Fruit fly (Drosophila melanogaster) whole organism, embryonic: ENCODE data around the gene CG16904.

Experiments used
- Bteb2 ChIP-seq: fragments of 200-800 bp; sonication (Bioruptor generic); optimal IDR thresholded peaks from 2 replicates; lab custom pipeline; 2016; ENCODE audit warnings: missing biosample characterization, missing genetic modification characterization
- CG1024 ChIP-seq: fragments of 200-800 bp; sonication (Bioruptor generic); IDR thresholded peaks from 2 replicates; pipeline ENCODE4 v1.3.6; 2022; ENCODE audit warnings: missing biosample characterization, missing genetic modification characterization
- CG10565 ChIP-seq: fragments of 200-800 bp; sonication (Bioruptor generic); optimal IDR thresholded peaks from 3 replicates; lab custom pipeline; 2016; ENCODE audit warnings: missing biosample characterization, mild to moderate bottlenecking, missing genetic modification characterization
- CG10654 ChIP-seq: fragments of 200-800 bp; sonication (Bioruptor generic); optimal IDR thresholded peaks from 2 replicates; lab custom pipeline; 2016; ENCODE audit warnings: missing biosample characterization, missing genetic modification characterization
- CG11504 ChIP-seq: fragments of 200-800 bp; sonication (Bioruptor generic); optimal IDR thresholded peaks from 3 replicates; lab custom pipeline; 2019; ENCODE audit warnings: missing biosample characterization, mild to moderate bottlenecking, missing genetic modification characterization, moderate library complexity
- CG12219 ChIP-seq: fragments of 200-800 bp; sonication (Bioruptor generic); optimal IDR thresholded peaks from 3 replicates; lab custom pipeline; 2018; ENCODE audit warnings: missing biosample characterization, mild to moderate bottlenecking, missing genetic modification characterization
- CG12299 ChIP-seq: fragments of 200-800 bp; sonication (Bioruptor generic); optimal IDR thresholded peaks from 2 replicates; lab custom pipeline; 2018; ENCODE audit warnings: missing biosample characterization, mild to moderate bottlenecking, missing genetic modification characterization
- CG15073 ChIP-seq: fragments of 200-800 bp; sonication (Bioruptor generic); optimal IDR thresholded peaks from 2 replicates; lab custom pipeline; 2016; ENCODE audit warnings: missing biosample characterization, missing genetic modification characterization
- CG15601 ChIP-seq: fragments of 200-800 bp; sonication (Bioruptor generic); optimal IDR thresholded peaks from 3 replicates; lab custom pipeline; 2019; ENCODE audit warnings: missing biosample characterization, mild to moderate bottlenecking, missing genetic modification characterization, moderate library complexity
- CG17361 ChIP-seq: fragments of 200-800 bp; sonication (Bioruptor generic); IDR thresholded peaks from 3 replicates; pipeline ENCODE4 v1.3.6; 2022; ENCODE audit warnings: missing biosample characterization, missing genetic modification characterization
- CG17612 ChIP-seq: fragments of 200-800 bp; sonication (Bioruptor generic); IDR thresholded peaks from 2 replicates; pipeline ENCODE4 v1.3.6; 2022; ENCODE audit warnings: missing biosample characterization, missing genetic modification characterization
- CG1792 ChIP-seq: fragments of 200-800 bp; sonication (Bioruptor generic); optimal IDR thresholded peaks from 2 replicates; lab custom pipeline; 2016; ENCODE audit warnings: missing biosample characterization, missing genetic modification characterization
- CG31365 ChIP-seq: fragments of 200-800 bp; sonication (Bioruptor generic); optimal IDR thresholded peaks from 2 replicates; lab custom pipeline; 2018; ENCODE audit warnings: missing biosample characterization, mild to moderate bottlenecking, missing genetic modification characterization
- CG32532 ChIP-seq: fragments of 200-800 bp; sonication (Bioruptor generic); IDR thresholded peaks from 2 replicates; pipeline ENCODE4 v1.3.6; 2022; ENCODE audit warnings: missing biosample characterization, missing genetic modification characterization
- CG32767 ChIP-seq: fragments of 200-800 bp; sonication (Bioruptor generic); IDR thresholded peaks from 2 replicates; pipeline ENCODE4 v1.3.6; 2022; ENCODE audit warnings: missing biosample characterization, missing genetic modification characterization
- CG3407 ChIP-seq: fragments of 200-800 bp; sonication (Bioruptor generic); optimal IDR thresholded peaks from 2 replicates; lab custom pipeline; 2018; ENCODE audit warnings: missing biosample characterization, mild to moderate bottlenecking, missing genetic modification characterization
- CG42726 ChIP-seq: fragments of 200-800 bp; sonication (Bioruptor generic); IDR thresholded peaks from 2 replicates; pipeline ENCODE4 v1.3.6; 2022; ENCODE audit warnings: missing biosample characterization, missing genetic modification characterization; ENCODE audit not compliant: partially characterized antibody
- CG4282 ChIP-seq: fragments of 200-800 bp; sonication (Bioruptor generic); optimal IDR thresholded peaks from 2 replicates; lab custom pipeline; 2016; ENCODE audit warnings: missing biosample characterization, missing genetic modification characterization
- CG4820 ChIP-seq: fragments of 200-800 bp; sonication (Bioruptor generic); optimal IDR thresholded peaks from 3 replicates; lab custom pipeline; 2016; ENCODE audit warnings: missing biosample characterization, missing genetic modification characterization
- CG6654 ChIP-seq: fragments of 200-800 bp; sonication (Bioruptor generic); optimal IDR thresholded peaks from 2 replicates; lab custom pipeline; 2017; ENCODE audit warnings: missing biosample characterization, mild to moderate bottlenecking, missing genetic modification characterization
- CG7271 ChIP-seq: fragments of 200-800 bp; sonication (Bioruptor generic); optimal IDR thresholded peaks from 2 replicates; lab custom pipeline; 2018; ENCODE audit warnings: missing biosample characterization, mild to moderate bottlenecking, missing genetic modification characterization, moderate library complexity
- CG7987 ChIP-seq: fragments of 200-800 bp; sonication (Bioruptor generic); optimal IDR thresholded peaks from 2 replicates; lab custom pipeline; 2018; ENCODE audit warnings: missing biosample characterization, mild to moderate bottlenecking, missing genetic modification characterization, moderate library complexity
- CG8765 ChIP-seq: fragments of 200-800 bp; sonication (Bioruptor generic); IDR thresholded peaks from 2 replicates; pipeline ENCODE4 v1.3.6; 2022; ENCODE audit warnings: missing biosample characterization, missing genetic modification characterization
- D19B ChIP-seq: fragments of 200-800 bp; sonication (Bioruptor generic); optimal IDR thresholded peaks from 2 replicates; lab custom pipeline; 2017; ENCODE audit warnings: missing biosample characterization, mild to moderate bottlenecking, missing genetic modification characterization
- Dek ChIP-seq: fragments of 200-800 bp; sonication (Bioruptor generic); optimal IDR thresholded peaks from 3 replicates; lab custom pipeline; 2019; ENCODE audit warnings: missing biosample characterization, mild to moderate bottlenecking, missing genetic modification characterization, moderate library complexity
- Dip3 ChIP-seq: fragments of 200-800 bp; sonication (Bioruptor generic); optimal IDR thresholded peaks from 3 replicates; lab custom pipeline; 2016; ENCODE audit warnings: missing biosample characterization, missing genetic modification characterization
- Fer2 ChIP-seq: fragments of 200-800 bp; sonication (Bioruptor generic); optimal IDR thresholded peaks from 2 replicates; lab custom pipeline; 2018; ENCODE audit warnings: missing biosample characterization, mild to moderate bottlenecking, missing genetic modification characterization, moderate library complexity
- Hey ChIP-seq: fragments of 200-800 bp; sonication (Bioruptor generic); optimal IDR thresholded peaks from 3 replicates; lab custom pipeline; 2018; ENCODE audit warnings: missing biosample characterization, mild to moderate bottlenecking, missing genetic modification characterization
- Lpt ChIP-seq: fragments of >200 bp; optimal IDR thresholded peaks from 2 replicates; lab custom pipeline; 2018; ENCODE audit warnings: missing biosample characterization, missing genetic modification characterization
- Meics ChIP-seq: fragments of 200-800 bp; sonication (Bioruptor generic); optimal IDR thresholded peaks from 2 replicates; lab custom pipeline; 2017; ENCODE audit warnings: missing biosample characterization, mild to moderate bottlenecking, missing genetic modification characterization
- Optix ChIP-seq: fragments of 200-800 bp; sonication (Bioruptor generic); IDR thresholded peaks from 3 replicates; pipeline ENCODE4 v1.3.6; 2022; ENCODE audit warnings: missing biosample characterization, missing genetic modification characterization
- Sox100B ChIP-seq: fragments of 200-800 bp; sonication (Bioruptor generic); optimal IDR thresholded peaks from 3 replicates; lab custom pipeline; 2018; ENCODE audit warnings: missing biosample characterization, mild to moderate bottlenecking, missing genetic modification characterization
- Xbp1 ChIP-seq: fragments of 200-800 bp; sonication (Bioruptor generic); optimal IDR thresholded peaks from 3 replicates; lab custom pipeline; 2016; ENCODE audit warnings: missing biosample characterization, mild to moderate bottlenecking, missing genetic modification characterization
- abd-A ChIP-seq: fragments of 200-800 bp; sonication (Bioruptor generic); optimal IDR thresholded peaks from 3 replicates; lab custom pipeline; 2019; ENCODE audit warnings: missing biosample characterization, mild to moderate bottlenecking, missing genetic modification characterization, moderate library complexity
- ase ChIP-seq: fragments of 200-800 bp; sonication (Bioruptor generic); IDR thresholded peaks from 3 replicates; pipeline ENCODE4 v1.3.6; 2022; ENCODE audit warnings: missing biosample characterization, missing genetic modification characterization
- cad ChIP-seq: fragments of >200 bp; optimal IDR thresholded peaks from 2 replicates; lab custom pipeline; 2017; ENCODE audit warnings: missing biosample characterization, missing genetic modification characterization
- chm ChIP-seq: fragments of 200-800 bp; sonication (Bioruptor generic); IDR thresholded peaks from 2 replicates; pipeline ENCODE4 v1.3.6; 2022; ENCODE audit warnings: missing biosample characterization, missing genetic modification characterization
- crol ChIP-seq: fragments of 200-800 bp; sonication (Bioruptor generic); IDR thresholded peaks from 2 replicates; pipeline ENCODE4 v1.3.6; 2022; ENCODE audit warnings: missing biosample characterization, missing genetic modification characterization
- dimm ChIP-seq: fragments of 200-800 bp; sonication (Bioruptor generic); IDR thresholded peaks from 2 replicates; pipeline ENCODE4 v1.3.6; 2022; ENCODE audit warnings: missing biosample characterization, missing genetic modification characterization
- ewg ChIP-seq: fragments of 200-800 bp; sonication (Bioruptor generic); optimal IDR thresholded peaks from 3 replicates; lab custom pipeline; 2017; ENCODE audit warnings: mild to moderate bottlenecking, missing biosample characterization, missing genetic modification reagents, missing genetic modification characterization
- eyg ChIP-seq: fragments of 200-800 bp; sonication (Bioruptor generic); optimal IDR thresholded peaks from 3 replicates; lab custom pipeline; 2016; ENCODE audit warnings: missing biosample characterization, missing genetic modification characterization
- ham ChIP-seq: fragments of 200-800 bp; sonication (Bioruptor generic); IDR thresholded peaks from 2 replicates; pipeline ENCODE4 v1.3.6; 2022; ENCODE audit warnings: missing biosample characterization, missing genetic modification characterization
- hb ChIP-seq: fragments of 200-800 bp; sonication (Bioruptor generic); IDR thresholded peaks from 3 replicates; pipeline ENCODE4 v1.3.6; 2022; ENCODE audit warnings: missing biosample characterization, missing genetic modification characterization; ENCODE audit not compliant: partially characterized antibody
- mam ChIP-seq: fragments of 200-800 bp; sonication (Bioruptor generic); optimal IDR thresholded peaks from 3 replicates; lab custom pipeline; 2016; ENCODE audit warnings: missing biosample characterization, missing genetic modification characterization
- mld ChIP-seq: fragments of 200-800 bp; sonication (Bioruptor generic); IDR thresholded peaks from 3 replicates; pipeline ENCODE4 v1.3.6; 2022; ENCODE audit warnings: missing biosample characterization, missing genetic modification characterization; ENCODE audit not compliant: partially characterized antibody
- phol ChIP-seq: fragments of 200-800 bp; sonication (Bioruptor generic); optimal IDR thresholded peaks from 3 replicates; lab custom pipeline; 2018; ENCODE audit warnings: missing biosample characterization, mild to moderate bottlenecking, missing genetic modification characterization, moderate library complexity
- tio ChIP-seq: fragments of 200-800 bp; sonication (Bioruptor generic); optimal IDR thresholded peaks from 2 replicates; lab custom pipeline; 2017; ENCODE audit warnings: missing biosample characterization, missing genetic modification characterization, inconsistent platforms
- ttk ChIP-seq: fragments of 200-800 bp; sonication (Bioruptor generic); IDR thresholded peaks from 2 replicates; pipeline ENCODE4 v2.1.2; 2022; ENCODE audit warnings: missing biosample characterization, missing genetic modification characterization
- twi ChIP-seq: fragments of 200-800 bp; optimal IDR thresholded peaks from 2 replicates; lab custom pipeline; 2019; ENCODE audit warnings: missing biosample characterization, mild to moderate bottlenecking, missing genetic modification characterization, moderate library complexity
- tx ChIP-seq: fragments of 200-800 bp; sonication (Bioruptor generic); optimal IDR thresholded peaks from 2 replicates; lab custom pipeline; 2016; ENCODE audit warnings: missing biosample characterization, missing genetic modification characterization
- wor ChIP-seq: fragments of 200-800 bp; sonication (Bioruptor generic); IDR thresholded peaks from 2 replicates; pipeline ENCODE4 v1.3.6; 2022; ENCODE audit warnings: missing biosample characterization, missing genetic modification characterization

The CG16904 gene

dm6 chr3R:9777941-9778360 is 38.8 kb downstream of the CG16904 start, which contains the start of gene RpS29 (continued):
- peak; percentile 92 for TF ChIP-seq mam
- TF ChIP-seq ttk (GFP tag; lab: Robert Waterston, UW): peak; percentile 79
- TF ChIP-seq twi (tag; lab: Kevin White, UChicago): peak; percentile 27
- no peak for TF ChIP-seq ham
- peak; percentile 70 for TF ChIP-seq Fer2
- peak; percentile 66 for TF ChIP-seq CG12299
- peak; percentile 79 for TF ChIP-seq chm (GFP tag; lab: Robert Waterston, UW)
- TF ChIP-seq Lpt (GFP tag; lab: Kevin White, UChicago): no peak
- peak; percentile 77 for TF ChIP-seq Dek
- TF ChIP-seq Xbp1 (GFP tag; lab: Kevin White, UChicago): peak; percentile 85
- peak; percentile 1 for TF ChIP-seq CG6654 (GFP tag; lab: Kevin White, UChicago)
- no peak for TF ChIP-seq crol
- TF ChIP-seq phol: peak; percentile 82
- TF ChIP-seq CG12219 (GFP tag; lab: Kevin White, UChicago): peak; percentile 56
- TF ChIP-seq CG1792: peak; percentile 81
- no peak for TF ChIP-seq CG15073 (GFP tag; lab: Kevin White, UChicago)
- TF ChIP-seq ase: peak; percentile 65; the same call in 2 of the 3 replicates
- TF ChIP-seq CG31365 (tag; lab: Kevin White, UChicago): peak; percentile 51
- peak; percentile 87 for TF ChIP-seq Meics (GFP tag; lab: Kevin White, UChicago)
- TF ChIP-seq CG7987 (GFP tag; lab: Kevin White, UChicago): peak; percentile 90
- peak; percentile 46; the same call in 1 of the 3 replicates for TF ChIP-seq Optix
- TF ChIP-seq tx (GFP tag; lab: Kevin White, UChicago): peak; percentile 80
- peak; percentile 81 for TF ChIP-seq mld
- TF ChIP-seq hb (GFP tag; lab: Robert Waterston, UW): peak; percentile 89
- peak; percentile 89 for TF ChIP-seq CG32532
- peak; percentile 84 for TF ChIP-seq CG4282 (GFP tag; lab: Kevin White, UChicago)
- peak; percentile 57; the same call in 1 of the 2 replicates for TF ChIP-seq CG32767
- no peak for TF ChIP-seq Sox100B (GFP tag; lab: Kevin White, UChicago)
- TF ChIP-seq CG8765 (GFP tag; lab: Robert Waterston, UW): no peak
- TF ChIP-seq CG42726: peak; percentile 98
- TF ChIP-seq CG3407 (GFP tag; lab: Kevin White, UChicago): peak; percentile 48
- peak; percentile 52 for TF ChIP-seq CG4820
- no peak for TF ChIP-seq cad (GFP tag; lab: Kevin White, UChicago)
- TF ChIP-seq D19B (GFP tag; lab: Kevin White, UChicago): no peak
- no peak for TF ChIP-seq tio (GFP tag; lab: Kevin White, UChicago)
- peak; percentile 72 for TF ChIP-seq Dip3 (GFP tag; lab: Kevin White, UChicago)
- peak; percentile 31; the same call in 1 of the 2 replicates for TF ChIP-seq CG17612 (GFP tag; lab: Robert Waterston, UW)
- TF ChIP-seq abd-A (tag; lab: Kevin White, UChicago): no peak
- no peak for TF ChIP-seq wor (GFP tag; lab: Robert Waterston, UW)
- TF ChIP-seq CG1024 (GFP tag; lab: Robert Waterston, UW): peak; percentile 64
- no peak for TF ChIP-seq dimm (GFP tag; lab: Robert Waterston, UW)
- peak; percentile 81 for TF ChIP-seq CG15601 (tag; lab: Kevin White, UChicago)
- peak; percentile 74 for TF ChIP-seq Hey (tag; lab: Kevin White, UChicago)
- TF ChIP-seq Bteb2 (GFP tag; lab: Kevin White, UChicago): peak; percentile 76
- peak; percentile 57 for TF ChIP-seq ewg
- peak; percentile 67 for TF ChIP-seq CG11504 (tag; lab: Kevin White, UChicago)
- TF ChIP-seq CG10654 (GFP tag; lab: Kevin White, UChicago): peak; percentile 82
- peak; percentile 60 for TF ChIP-seq CG7271 (tag; lab: Kevin White, UChicago)
- TF ChIP-seq eyg (GFP tag; lab: Kevin White, UChicago): peak; percentile 70
- peak; percentile 68 for TF ChIP-seq CG17361 (GFP tag; lab: Robert Waterston, UW)
- TF ChIP-seq CG10565 (GFP tag; lab: Kevin White, UChicago): no peak
